Fruit fly (Drosophila melanogaster) whole organism, pupa: ENCODE measurements around the gene Jhbp13.
A peak's percentile ranks its signal among the peaks of the same experiment; 100 is the strongest.

Source experiments
- CG13204 ChIP-seq: fragments of 200-800 bp; sonication (Bioruptor generic); optimal IDR thresholded peaks from 2 replicates; lab custom pipeline; 2018; ENCODE audit warnings: missing biosample characterization, mild to moderate bottlenecking, missing genetic modification characterization, moderate library complexity
- CG17806 ChIP-seq: fragments of 200-800 bp; sonication (Bioruptor generic); optimal IDR thresholded peaks from 2 replicates; lab custom pipeline; 2018; ENCODE audit warnings: missing biosample characterization, mild to moderate bottlenecking, missing genetic modification characterization, moderate library complexity
- CG34367 ChIP-seq: fragments of 200-800 bp; sonication (Bioruptor generic); optimal IDR thresholded peaks from 2 replicates; lab custom pipeline; 2018; ENCODE audit warnings: missing biosample characterization, mild to moderate bottlenecking, missing genetic modification characterization
- CG8159 ChIP-seq: fragments of 200-800 bp; sonication (Bioruptor generic); optimal IDR thresholded peaks from 3 replicates; lab custom pipeline; 2018; ENCODE audit warnings: missing biosample characterization, mild to moderate bottlenecking, missing genetic modification characterization, moderate library complexity
- EcR ChIP-seq: fragments of 200-800 bp; sonication (Bioruptor generic); optimal IDR thresholded peaks from 3 replicates; lab custom pipeline; 2019; ENCODE audit warnings: missing biosample characterization, missing genetic modification characterization, mild to moderate bottlenecking, moderate library complexity, missing genetic modification reagents
- Pif1A ChIP-seq: fragments of 200-800 bp; sonication (Bioruptor generic); optimal IDR thresholded peaks from 3 replicates; lab custom pipeline; 2016; ENCODE audit warnings: missing biosample characterization, missing genetic modification characterization
- Pif1B ChIP-seq: fragments of 200-800 bp; sonication (Bioruptor generic); optimal IDR thresholded peaks from 3 replicates; lab custom pipeline; 2016; ENCODE audit warnings: missing biosample characterization, missing genetic modification characterization
- Snoo ChIP-seq: fragments of 200-800 bp; sonication (Bioruptor generic); optimal IDR thresholded peaks from 3 replicates; lab custom pipeline; 2017; ENCODE audit warnings: missing biosample characterization, mild to moderate bottlenecking, missing genetic modification characterization, inconsistent platforms
- fd96Ca ChIP-seq: fragments of 200-800 bp; sonication (Bioruptor generic); IDR thresholded peaks from 3 replicates; pipeline ENCODE4 v1.3.6; 2022; ENCODE audit warnings: missing biosample characterization, missing genetic modification characterization
- rn ChIP-seq: fragments of 200-800 bp; sonication (Bioruptor generic); IDR thresholded peaks from 2 replicates; pipeline ENCODE4 v1.3.6; 2022; ENCODE audit warnings: missing biosample characterization, missing genetic modification characterization

dm6 chr2L:13190534-13190933, 49.3 kb upstream of the Jhbp13 start:
- TF ChIP-seq Pif1A (GFP tag; lab: Kevin White, UChicago) (no peak), EcR (peak; percentile 91), CG34367 (tag; lab: Kevin White, UChicago) (no peak), CG13204 (no peak), fd96Ca (GFP tag; lab: Robert Waterston, UW) (no peak), CG8159 (tag; lab: Kevin White, UChicago) (no peak), Pif1B (GFP tag; lab: Kevin White, UChicago) (no peak), Snoo (tag; lab: Kevin White, UChicago) (no peak), rn (GFP tag; lab: Robert Waterston, UW) (no peak), CG17806 (tag; lab: Kevin White, UChicago) (no peak)
